Fruit fly (Drosophila melanogaster) whole organism, wandering third instar larva: ENCODE results near the gene ZnT35C.

ENCODE experiments used
- CG9705 ChIP-seq: fragments of 200-800 bp; sonication (Bioruptor generic); optimal IDR thresholded peaks from 2 replicates; lab custom pipeline; 2018; ENCODE audit warnings: missing biosample characterization, mild to moderate bottlenecking, missing genetic modification characterization
- Dfd ChIP-seq: fragments of >200 bp; optimal IDR thresholded peaks from 2 replicates; lab custom pipeline; 2017; ENCODE audit warnings: missing biosample characterization, missing genetic modification characterization
- GATAd ChIP-seq: sonication (Bioruptor generic); optimal IDR thresholded peaks from 2 replicates; lab custom pipeline; 2016; ENCODE audit warnings: missing biosample characterization, missing genetic modification characterization
- Hnf4 ChIP-seq: fragments of 200-800 bp; sonication (Bioruptor generic); optimal IDR thresholded peaks from 2 replicates; lab custom pipeline; 2016; ENCODE audit warnings: missing biosample characterization, mild to moderate bottlenecking, missing genetic modification characterization
- Sp1 ChIP-seq: fragments of 200-800 bp; sonication (Bioruptor generic); optimal IDR thresholded peaks from 3 replicates; lab custom pipeline; 2019; ENCODE audit warnings: missing biosample characterization, mild to moderate bottlenecking, missing genetic modification characterization, moderate library complexity
- pan ChIP-seq: fragments of >200 bp; optimal IDR thresholded peaks from 2 replicates; lab custom pipeline; 2017
- rgr ChIP-seq: fragments of 200-800 bp; sonication (Bioruptor generic); optimal IDR thresholded peaks from 3 replicates; lab custom pipeline; 2016; ENCODE audit warnings: missing biosample characterization, mild to moderate bottlenecking, missing genetic modification characterization
- sv ChIP-seq: fragments of 200-800 bp; sonication (Bioruptor generic); optimal IDR thresholded peaks from 3 replicates; lab custom pipeline; 2016; ENCODE audit warnings: missing biosample characterization, missing genetic modification characterization
- usp ChIP-seq: fragments of >200 bp; optimal IDR thresholded peaks from 2 replicates; lab custom pipeline; 2017; ENCODE audit warnings: missing biosample characterization, missing genetic modification characterization
- woc ChIP-seq: sonication (Bioruptor generic); optimal IDR thresholded peaks from 2 replicates; lab custom pipeline; 2016; ENCODE audit warnings: missing biosample characterization, mild to moderate bottlenecking, missing genetic modification characterization

dm6 chr2L:15179028-15179427 lies 68.5 kb downstream of the ZnT35C start:
- TF ChIP-seq CG9705 (GFP tag; lab: Kevin White, UChicago), result no peak
- no peak for TF ChIP-seq woc (GFP tag; lab: Kevin White, UChicago)
- no peak for TF ChIP-seq rgr
- TF ChIP-seq GATAd (GFP tag; lab: Kevin White, UChicago), result no peak
- TF ChIP-seq usp (GFP tag; lab: Kevin White, UChicago), result no peak
- no peak for TF ChIP-seq Dfd (GFP tag; lab: Kevin White, UChicago)
- TF ChIP-seq pan, result no peak
- TF ChIP-seq Sp1, result no peak
- TF ChIP-seq Hnf4 (GFP tag; lab: Kevin White, UChicago), result no peak
- no peak for TF ChIP-seq sv (GFP tag; lab: Kevin White, UChicago)
